Fruit fly (Drosophila melanogaster): ENCODE results near the gene Cpr72Ec.

- TF ChIP-seq CG8478 (optimal IDR thresholded peaks at IDR 0.05) (no peak), CTCF (optimal IDR thresholded peaks at IDR 0.05) (no peak)
Measured at dm6 chr3L:16408609-16409439, 41.7 kb upstream of the Cpr72Ec start.
